Worm (Caenorhabditis elegans): Measurements from ENCODE around the gene F08G5.3.

ce11 chrIV:12429504-12429903 is 12.1 kb upstream of the F08G5.3 start:
- TF ChIP-seq flt-1 (GFP tag; IDR thresholded peaks at IDR 0.05) (no peak), med-1 (GFP tag; optimal IDR thresholded peaks at IDR 0.05; ENCODE audit: insufficient read depth) (no peak), klf-2 (GFP tag; conservative IDR thresholded peaks at IDR 0.05) (no peak), ztf-29 (GFP tag; IDR thresholded peaks at IDR 0.05) (no peak), cog-1 (tag; optimal IDR thresholded peaks at IDR 0.05) (no peak), tab-1 (GFP tag; IDR thresholded peaks at IDR 0.05) (no peak)

Measured in whole organism, midembryonic.